Worm (Caenorhabditis elegans) whole organism, young adult: Measurements from ENCODE around the gene CD4.8.

Source experiments
- B0035.1 ChIP-seq: sonication (generic microtip); optimal IDR thresholded peaks from 2 replicates; lab custom pipeline; 2016; ENCODE audit warnings: missing genetic modification characterization, mild to moderate bottlenecking, missing compliant biosample characterization, missing genotype, missing genetic modification reagents
- B0336.3 ChIP-seq: fragments of 200-800 bp; sonication (Bioruptor generic); IDR thresholded peaks from 2 replicates; pipeline ENCODE4 v1.3.6; 2022; ENCODE audit warnings: missing genetic modification characterization, missing compliant biosample characterization
- C06A6.2 ChIP-seq: fragments of 200-800 bp; sonication (Bioruptor generic); conservative IDR thresholded peaks from 2 replicates; pipeline ENCODE4 v1.3.6; 2022; ENCODE audit warnings: missing genetic modification characterization, missing compliant biosample characterization
- F37B4.10 ChIP-seq: fragments of 200-800 bp; sonication (Bioruptor generic); IDR thresholded peaks from 2 replicates; pipeline ENCODE4 v1.3.6; 2022; ENCODE audit warnings: missing genetic modification characterization, missing compliant biosample characterization
- F49E8.2 ChIP-seq: sonication (generic microtip); optimal IDR thresholded peaks from 3 replicates; lab custom pipeline; 2017; ENCODE audit warnings: missing genetic modification characterization, mild to moderate bottlenecking, missing compliant biosample characterization, antibody characterized with exemption, moderate library complexity; ENCODE audit not compliant: insufficient read depth
- F52B5.7 ChIP-seq: sonication (generic microtip); optimal IDR thresholded peaks from 2 replicates; lab custom pipeline; 2016; ENCODE audit warnings: mild to moderate bottlenecking, missing genetic modification characterization, missing compliant biosample characterization
- F57A8.1 ChIP-seq: fragments of 200-800 bp; sonication (Bioruptor generic); optimal IDR thresholded peaks from 2 replicates; lab custom pipeline; 2018; ENCODE audit warnings: mild to moderate bottlenecking, missing genetic modification characterization, moderate library complexity, missing compliant biosample characterization
- T26A5.8 ChIP-seq: sonication (generic microtip); optimal IDR thresholded peaks from 2 replicates; lab custom pipeline; 2016; ENCODE audit warnings: missing genetic modification characterization, missing compliant biosample characterization
- Y53G8AR.9 ChIP-seq: fragments of 200-800 bp; sonication (Bioruptor generic); conservative IDR thresholded peaks from 2 replicates; pipeline ENCODE4 v1.3.6; 2022; ENCODE audit warnings: missing genetic modification reagents, missing genetic modification characterization, missing compliant biosample characterization
- Y67H2A.10 ChIP-seq: fragments of 200-800 bp; sonication (Bioruptor generic); conservative IDR thresholded peaks from 2 replicates; pipeline ENCODE4 v1.3.6; 2022; ENCODE audit warnings: missing genetic modification reagents, missing genetic modification characterization, missing compliant biosample characterization
- akir-1 ChIP-seq: fragments of 200-800 bp; sonication (Bioruptor generic); optimal IDR thresholded peaks from 2 replicates; lab custom pipeline; 2018; ENCODE audit warnings: mild to moderate bottlenecking, missing genetic modification characterization, moderate library complexity, missing compliant biosample characterization
- atf-7 ChIP-seq: sonication (generic microtip); optimal IDR thresholded peaks from 2 replicates; lab custom pipeline; 2017; ENCODE audit warnings: mild to moderate bottlenecking, missing genetic modification characterization, missing compliant biosample characterization
- attf-6 ChIP-seq: fragments of 200-800 bp; sonication (Bioruptor generic); IDR thresholded peaks from 2 replicates; pipeline ENCODE4 v1.3.6; 2022; ENCODE audit warnings: missing genetic modification reagents, missing genetic modification characterization, missing compliant biosample characterization
- bed-1 ChIP-seq: fragments of 200-800 bp; sonication (Bioruptor generic); IDR thresholded peaks from 2 replicates; pipeline ENCODE4 v1.3.6; 2022; ENCODE audit warnings: missing genetic modification reagents, missing genetic modification characterization, missing compliant biosample characterization
- ccch-3 ChIP-seq: fragments of 200-800 bp; sonication (Bioruptor generic); optimal IDR thresholded peaks from 2 replicates; lab custom pipeline; 2018; ENCODE audit warnings: mild to moderate bottlenecking, missing genetic modification characterization, missing compliant biosample characterization
- cebp-1 ChIP-seq, 2 experiments: fragments of 200-800 bp in 1 of 2; sonication (Bioruptor generic) in 1 of 2; sonication (generic microtip) in 1 of 2; IDR thresholded peaks in 1 of 2; optimal IDR thresholded peaks in 1 of 2; 2 replicates each; pipeline versions ENCODE4 v1.3.6 to Lab custom; 2017 to 2022; ENCODE audit warnings: missing compliant biosample characterization in 2 of 2, missing genetic modification characterization in 2 of 2, mild to moderate bottlenecking in 1 of 2, missing genetic modification reagents in 1 of 2, moderate library complexity in 1 of 2
- cebp-2 ChIP-seq: fragments of 200-800 bp; sonication (Bioruptor generic); IDR thresholded peaks from 2 replicates; pipeline ENCODE4 v1.3.6; 2022; ENCODE audit warnings: missing genetic modification characterization, missing compliant biosample characterization
- ceh-79 ChIP-seq: sonication (generic microtip); optimal IDR thresholded peaks from 2 replicates; lab custom pipeline; 2017; ENCODE audit warnings: mild to moderate bottlenecking, missing genetic modification characterization, missing compliant biosample characterization
- ceh-91 ChIP-seq: fragments of 200-800 bp; sonication (Bioruptor generic); IDR thresholded peaks from 2 replicates; pipeline ENCODE4 v1.3.6; 2022; ENCODE audit warnings: missing genetic modification reagents, missing genetic modification characterization, missing compliant biosample characterization
- dpl-1 ChIP-seq: fragments of 150-350 bp; optimal IDR thresholded peaks from 2 replicates; lab custom pipeline; 2014; ENCODE audit warnings: missing biosample characterization, missing genetic modification reagents, missing genetic modification characterization
- egl-18 ChIP-seq: fragments of 200-800 bp; sonication (Bioruptor generic); IDR thresholded peaks from 2 replicates; pipeline ENCODE4 v1.3.6; 2022; ENCODE audit warnings: missing genetic modification reagents, missing genetic modification characterization, missing compliant biosample characterization
- egl-44 ChIP-seq: fragments of 200-800 bp; sonication (Bioruptor generic); IDR thresholded peaks from 2 replicates; pipeline ENCODE4 v1.3.6; 2022; ENCODE audit warnings: missing genetic modification reagents, missing genetic modification characterization, missing compliant biosample characterization
- ekl-4 ChIP-seq: fragments of 200-800 bp; sonication (Bioruptor generic); IDR thresholded peaks from 2 replicates; pipeline ENCODE4 v1.3.6; 2022; ENCODE audit warnings: missing genetic modification reagents, missing genetic modification characterization, missing compliant biosample characterization
- hlh-12 ChIP-seq: sonication (generic microtip); optimal IDR thresholded peaks from 2 replicates; lab custom pipeline; 2016; ENCODE audit warnings: missing genetic modification characterization, missing compliant biosample characterization
- hmg-1.2 ChIP-seq: fragments of 200-800 bp; sonication (Bioruptor generic); IDR thresholded peaks from 2 replicates; pipeline ENCODE4 v1.3.6; 2022; ENCODE audit warnings: missing genetic modification reagents, missing genetic modification characterization, missing compliant biosample characterization
- lag-1 ChIP-seq: fragments of 200-800 bp; sonication (Bioruptor generic); IDR thresholded peaks from 2 replicates; pipeline ENCODE4 v1.3.6; 2022; ENCODE audit warnings: missing genetic modification reagents, missing genetic modification characterization, missing compliant biosample characterization
- lin-26 ChIP-seq: fragments of 200-800 bp; sonication (Bioruptor generic); IDR thresholded peaks from 2 replicates; pipeline ENCODE4 v1.3.6; 2022; ENCODE audit warnings: missing genetic modification reagents, missing genetic modification characterization, missing compliant biosample characterization
- lsl-1 ChIP-seq: fragments of 200-800 bp; sonication (Bioruptor generic); optimal IDR thresholded peaks from 2 replicates; lab custom pipeline; 2018; ENCODE audit warnings: mild to moderate bottlenecking, missing genetic modification characterization, moderate library complexity, missing compliant biosample characterization
- nfya-1 ChIP-seq: sonication (generic microtip); optimal IDR thresholded peaks from 2 replicates; lab custom pipeline; 2017; ENCODE audit warnings: antibody characterized with exemption, missing compliant biosample characterization, missing genetic modification characterization, borderline replicate concordance; ENCODE audit not compliant: insufficient read depth
- nhr-120 ChIP-seq: fragments of 200-800 bp; sonication (Bioruptor generic); IDR thresholded peaks from 2 replicates; pipeline ENCODE4 v1.3.6; 2022; ENCODE audit warnings: missing genetic modification characterization, missing compliant biosample characterization
- nhr-27 ChIP-seq: fragments of 200-800 bp; sonication (Bioruptor generic); optimal IDR thresholded peaks from 2 replicates; lab custom pipeline; 2018; ENCODE audit warnings: mild to moderate bottlenecking, missing genetic modification characterization, moderate library complexity, missing compliant biosample characterization
- rcor-1 ChIP-seq: fragments of 200-800 bp; sonication (Bioruptor generic); IDR thresholded peaks from 2 replicates; pipeline ENCODE4 v1.3.6; 2022; ENCODE audit warnings: missing genetic modification reagents, missing genetic modification characterization, missing compliant biosample characterization
- repo-1 ChIP-seq: sonication (generic microtip); optimal IDR thresholded peaks from 2 replicates; lab custom pipeline; 2017; ENCODE audit warnings: mild to moderate bottlenecking, missing genetic modification characterization, missing compliant biosample characterization
- snpc-1.1 ChIP-seq: sonication (generic microtip); optimal IDR thresholded peaks from 2 replicates; lab custom pipeline; 2017; ENCODE audit warnings: missing genetic modification characterization, mild to moderate bottlenecking, missing compliant biosample characterization, antibody characterized with exemption, moderate library complexity, missing genotype, missing genetic modification reagents; ENCODE audit not compliant: insufficient read depth
- sptf-2 ChIP-seq: fragments of 200-800 bp; sonication (Bioruptor generic); optimal IDR thresholded peaks from 2 replicates; lab custom pipeline; 2018; ENCODE audit warnings: mild to moderate bottlenecking, missing genetic modification characterization, missing compliant biosample characterization
- tbp1 ChIP-seq: fragments of 200-800 bp; sonication (Bioruptor generic); optimal IDR thresholded peaks from 2 replicates; lab custom pipeline; 2018; ENCODE audit warnings: mild to moderate bottlenecking, missing genetic modification characterization, missing compliant biosample characterization
- tbx-9 ChIP-seq: sonication (generic microtip); optimal IDR thresholded peaks from 2 replicates; lab custom pipeline; 2016; ENCODE audit warnings: borderline replicate concordance, missing genetic modification characterization, inconsistent platforms, missing compliant biosample characterization
- tlf-1 ChIP-seq: fragments of 200-800 bp; sonication (Bioruptor generic); optimal IDR thresholded peaks from 2 replicates; lab custom pipeline; 2018; ENCODE audit warnings: mild to moderate bottlenecking, missing genetic modification characterization, missing compliant biosample characterization
- unc-130 ChIP-seq: sonication (generic microtip); optimal IDR thresholded peaks from 2 replicates; lab custom pipeline; 2016; ENCODE audit warnings: missing genetic modification reagents, missing genetic modification characterization, missing compliant biosample characterization
- xnd-1 ChIP-seq: sonication (generic microtip); optimal IDR thresholded peaks from 2 replicates; lab custom pipeline; 2016; ENCODE audit warnings: missing genotype, missing genetic modification reagents, missing genetic modification characterization, missing compliant biosample characterization
- ztf-18 ChIP-seq: sonication (generic microtip); optimal IDR thresholded peaks from 2 replicates; lab custom pipeline; 2016; ENCODE audit warnings: missing genotype, mild to moderate bottlenecking, missing genetic modification characterization, missing compliant biosample characterization
- ztf-28 ChIP-seq: fragments of 200-800 bp; sonication (Bioruptor generic); IDR thresholded peaks from 2 replicates; pipeline ENCODE4 v1.3.6; 2022; ENCODE audit warnings: missing genetic modification reagents, missing genetic modification characterization, missing compliant biosample characterization

The CD4.8 gene

DNA sequence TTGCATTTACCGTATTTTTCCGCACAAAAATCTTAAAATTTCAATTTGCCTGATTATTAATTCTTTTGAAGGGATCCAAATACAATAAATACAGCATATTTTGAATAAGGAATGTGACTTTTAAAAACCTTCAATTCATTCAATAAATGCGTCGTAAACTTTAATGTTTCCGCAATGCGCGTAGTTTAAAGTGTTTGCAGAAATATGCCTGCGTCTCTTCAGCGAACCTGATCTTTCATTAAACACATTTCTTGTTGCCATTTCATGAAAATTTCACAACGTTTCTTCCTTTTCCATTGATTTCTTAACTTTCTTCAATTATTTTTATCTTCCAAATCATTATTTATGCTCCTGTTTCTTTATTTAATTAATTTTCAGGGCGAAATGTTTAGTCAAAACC, 8.8 kb downstream of the CD4.8 start, which contains the start of gene vps-37 (continued):
- TF ChIP-seq ceh-91 (peak; percentile 44; the same call in 1 of the 2 replicates), egl-44 (GFP tag; lab: Robert Waterston, UW) (no peak), bed-1 (GFP tag; lab: Robert Waterston, UW) (no peak), F52B5.7 (tag; lab: Kevin White, UChicago) (no peak), F49E8.2 (tag; lab: Kevin White, UChicago) (no peak), C06A6.2 (GFP tag; lab: Robert Waterston, UW) (no peak), cebp-1 (GFP tag; IDR thresholded peaks at IDR 0.05; lab: Robert Waterston, UW) (peak; percentile 36; the same call in 1 of the 2 replicates), cebp-1 (tag; optimal IDR thresholded peaks at IDR 0.05; lab: Kevin White, UChicago) (peak; percentile 83), cebp-2 (GFP tag; lab: Robert Waterston, UW) (no peak), Y53G8AR.9 (GFP tag; lab: Robert Waterston, UW) (no peak), xnd-1 (tag; lab: Kevin White, UChicago) (no peak), dpl-1 (GFP tag; lab: Kevin White, UChicago) (peak; percentile 45), attf-6 (GFP tag; lab: Robert Waterston, UW) (no peak), F57A8.1 (GFP tag; lab: Kevin White, UChicago) (no peak), B0336.3 (GFP tag; lab: Robert Waterston, UW) (no peak), ztf-18 (no peak), akir-1 (no peak), sptf-2 (GFP tag; lab: Kevin White, UChicago) (no peak), Y67H2A.10 (GFP tag; lab: Robert Waterston, UW) (no peak), repo-1 (tag; lab: Kevin White, UChicago) (no peak), nfya-1 (tag; lab: Kevin White, UChicago) (no peak), ceh-79 (tag; lab: Kevin White, UChicago) (no peak), lsl-1 (GFP tag; lab: Kevin White, UChicago) (peak; percentile 48), rcor-1 (GFP tag; lab: Robert Waterston, UW) (peak; percentile 80; the same call in 1 of the 2 replicates), snpc-1.1 (tag; lab: Kevin White, UChicago) (peak; percentile 55), hlh-12 (tag; lab: Kevin White, UChicago) (no peak), lin-26 (no peak), F37B4.10 (GFP tag; lab: Robert Waterston, UW) (no peak), unc-130 (GFP tag; lab: Kevin White, UChicago) (no peak), nhr-27 (tag; lab: Kevin White, UChicago) (no peak), tbx-9 (tag; lab: Kevin White, UChicago) (no peak), B0035.1 (tag; lab: Kevin White, UChicago) (no peak), tbp1 (GFP tag; lab: Kevin White, UChicago) (no peak), egl-18 (GFP tag; lab: Robert Waterston, UW) (no peak), atf-7 (tag; lab: Kevin White, UChicago) (no peak), lag-1 (no peak), ccch-3 (GFP tag; lab: Kevin White, UChicago) (no peak), T26A5.8 (tag; lab: Kevin White, UChicago) (no peak), hmg-1.2 (GFP tag; lab: Robert Waterston, UW) (peak; percentile 99), nhr-120 (GFP tag; lab: Robert Waterston, UW) (no peak), tlf-1 (GFP tag; lab: Kevin White, UChicago) (no peak), ekl-4 (GFP tag; lab: Robert Waterston, UW) (no peak; the same call in 1 of the 2 replicates), ztf-28 (GFP tag; lab: Robert Waterston, UW) (no peak)
